Fruit fly (Drosophila melanogaster) whole organism, pupa: Measurements from ENCODE around the gene Prm.

ENCODE experiments used
- CG15710 ChIP-seq: fragments of 200-800 bp; sonication (Bioruptor generic); optimal IDR thresholded peaks from 2 replicates; lab custom pipeline; 2018; ENCODE audit warnings: missing biosample characterization, mild to moderate bottlenecking, missing genetic modification characterization, moderate library complexity
- CG32121 ChIP-seq: fragments of 200-800 bp; sonication (Bioruptor generic); IDR thresholded peaks from 2 replicates; pipeline ENCODE4 v1.3.6; 2022; ENCODE audit warnings: missing biosample characterization, missing genetic modification characterization
- CG34367 ChIP-seq: fragments of 200-800 bp; sonication (Bioruptor generic); optimal IDR thresholded peaks from 2 replicates; lab custom pipeline; 2018; ENCODE audit warnings: missing biosample characterization, mild to moderate bottlenecking, missing genetic modification characterization
- CG9948 ChIP-seq: fragments of 200-800 bp; sonication (Bioruptor generic); optimal IDR thresholded peaks from 2 replicates; lab custom pipeline; 2018; ENCODE audit warnings: missing biosample characterization, mild to moderate bottlenecking, missing genetic modification characterization, moderate library complexity
- EcR ChIP-seq: fragments of 200-800 bp; sonication (Bioruptor generic); optimal IDR thresholded peaks from 3 replicates; lab custom pipeline; 2019; ENCODE audit warnings: missing biosample characterization, missing genetic modification characterization, mild to moderate bottlenecking, moderate library complexity, missing genetic modification reagents
- Pif1B ChIP-seq: fragments of 200-800 bp; sonication (Bioruptor generic); optimal IDR thresholded peaks from 3 replicates; lab custom pipeline; 2016; ENCODE audit warnings: missing biosample characterization, missing genetic modification characterization
- fd96Ca ChIP-seq: fragments of 200-800 bp; sonication (Bioruptor generic); IDR thresholded peaks from 3 replicates; pipeline ENCODE4 v1.3.6; 2022; ENCODE audit warnings: missing biosample characterization, missing genetic modification characterization
- gl ChIP-seq: fragments of 200-800 bp; sonication (Bioruptor generic); optimal IDR thresholded peaks from 2 replicates; lab custom pipeline; 2018; ENCODE audit warnings: missing biosample characterization, mild to moderate bottlenecking, missing genetic modification characterization
- rn ChIP-seq: fragments of 200-800 bp; sonication (Bioruptor generic); IDR thresholded peaks from 2 replicates; pipeline ENCODE4 v1.3.6; 2022; ENCODE audit warnings: missing biosample characterization, missing genetic modification characterization

- TF ChIP-seq Pif1B (GFP tag; lab: Kevin White, UChicago) (no peak), EcR (GFP tag; lab: Kevin White, UChicago) (no peak), rn (no peak), CG9948 (tag; lab: Kevin White, UChicago) (no peak), CG15710 (tag; lab: Kevin White, UChicago) (no peak), CG34367 (tag; lab: Kevin White, UChicago) (no peak), CG32121 (GFP tag; lab: Robert Waterston, UW) (no peak), gl (tag; lab: Kevin White, UChicago) (no peak), fd96Ca (no peak)
Observed at dm6 chr3L:8718602-8719001, 26.5 kb downstream of the Prm start.
